Fruit fly (Drosophila melanogaster) whole organism, embryonic: ENCODE measurements around the gene Rab26.

Experiments
- Bdp1 ChIP-seq: fragments of 200-800 bp; sonication (Bioruptor generic); optimal IDR thresholded peaks from 3 replicates; lab custom pipeline; 2016; ENCODE audit warnings: missing biosample characterization, missing genetic modification characterization
- CG10959 ChIP-seq: fragments of 200-800 bp; sonication (Bioruptor generic); IDR thresholded peaks from 2 replicates; pipeline ENCODE4 v1.3.6; 2022; ENCODE audit warnings: missing biosample characterization, missing genetic modification characterization
- CG11504 ChIP-seq: fragments of 200-800 bp; sonication (Bioruptor generic); optimal IDR thresholded peaks from 3 replicates; lab custom pipeline; 2019; ENCODE audit warnings: missing biosample characterization, mild to moderate bottlenecking, missing genetic modification characterization, moderate library complexity
- CG12391 ChIP-seq: fragments of 200-800 bp; sonication (Bioruptor generic); optimal IDR thresholded peaks from 3 replicates; lab custom pipeline; 2018; ENCODE audit warnings: missing biosample characterization, mild to moderate bottlenecking, missing genetic modification characterization, moderate library complexity
- CG13287 ChIP-seq: fragments of 200-800 bp; sonication (Bioruptor generic); IDR thresholded peaks from 2 replicates; pipeline ENCODE4 v1.3.6; 2022; ENCODE audit warnings: missing biosample characterization, missing genetic modification characterization; ENCODE audit not compliant: partially characterized antibody
- CG13624 ChIP-seq: fragments of 200-800 bp; sonication (Bioruptor generic); optimal IDR thresholded peaks from 2 replicates; lab custom pipeline; 2016; ENCODE audit warnings: missing biosample characterization, missing genetic modification characterization
- CG1603 ChIP-seq: fragments of 200-800 bp; sonication (Bioruptor generic); optimal IDR thresholded peaks from 2 replicates; lab custom pipeline; 2019; ENCODE audit warnings: missing biosample characterization, mild to moderate bottlenecking, missing genetic modification characterization, moderate library complexity
- CG16815 ChIP-seq: fragments of 200-800 bp; sonication (Bioruptor generic); optimal IDR thresholded peaks from 3 replicates; lab custom pipeline; 2017; ENCODE audit warnings: missing biosample characterization, mild to moderate bottlenecking, missing genetic modification characterization
- CG17802 ChIP-seq: fragments of 200-800 bp; sonication (Bioruptor generic); optimal IDR thresholded peaks from 2 replicates; lab custom pipeline; 2018; ENCODE audit warnings: missing biosample characterization, mild to moderate bottlenecking, missing genetic modification characterization, moderate library complexity
- CG18476 ChIP-seq: fragments of 200-800 bp; sonication (Bioruptor generic); optimal IDR thresholded peaks from 2 replicates; lab custom pipeline; 2016; ENCODE audit warnings: missing biosample characterization, mild to moderate bottlenecking, missing genetic modification characterization
- CG2120 ChIP-seq: fragments of 200-800 bp; sonication (Bioruptor generic); optimal IDR thresholded peaks from 3 replicates; lab custom pipeline; 2016; ENCODE audit warnings: missing biosample characterization, missing genetic modification characterization
- CG3163 ChIP-seq: fragments of 200-800 bp; sonication (Bioruptor generic); optimal IDR thresholded peaks from 3 replicates; lab custom pipeline; 2016; ENCODE audit warnings: missing biosample characterization, missing genetic modification characterization
- CG33557 ChIP-seq: fragments of 200-800 bp; sonication (Bioruptor generic); optimal IDR thresholded peaks from 2 replicates; lab custom pipeline; 2019; ENCODE audit warnings: missing biosample characterization, mild to moderate bottlenecking, missing genetic modification characterization, moderate library complexity
- CG34422 ChIP-seq: fragments of 200-800 bp; sonication (Bioruptor generic); IDR thresholded peaks from 3 replicates; pipeline ENCODE4 v1.3.6; 2022; ENCODE audit warnings: missing biosample characterization, missing genetic modification characterization
- CG6272 ChIP-seq: fragments of 200-800 bp; sonication (Bioruptor generic); IDR thresholded peaks from 2 replicates; pipeline ENCODE4 v1.3.6; 2022; ENCODE audit warnings: missing biosample characterization, missing genetic modification characterization
- CG8924 ChIP-seq: fragments of 200-800 bp; optimal IDR thresholded peaks from 3 replicates; lab custom pipeline; 2019; ENCODE audit warnings: missing biosample characterization, mild to moderate bottlenecking, missing genetic modification characterization, moderate library complexity
- CG9817 ChIP-seq: fragments of 200-800 bp; sonication (Bioruptor generic); optimal IDR thresholded peaks from 2 replicates; lab custom pipeline; 2018; ENCODE audit warnings: missing biosample characterization, mild to moderate bottlenecking, missing genetic modification characterization, moderate library complexity
- CG9932 ChIP-seq: fragments of 200-800 bp; sonication (Bioruptor generic); IDR thresholded peaks from 2 replicates; pipeline ENCODE4 v1.3.6; 2022; ENCODE audit warnings: missing biosample characterization, missing genetic modification characterization
- CHES-1-like ChIP-seq: fragments of 200-800 bp; sonication (Bioruptor generic); optimal IDR thresholded peaks from 2 replicates; lab custom pipeline; 2016; ENCODE audit warnings: missing biosample characterization, missing genetic modification characterization
- CTCF ChIP-seq: fragments of 200-800 bp; sonication (Bioruptor generic); optimal IDR thresholded peaks from 2 replicates; lab custom pipeline; 2017; ENCODE audit warnings: missing biosample characterization, mild to moderate bottlenecking, missing genetic modification characterization, moderate library complexity
- D ChIP-seq, 2 experiments: fragments of 200-800 bp in 1 of 2; fragments of >200 bp in 1 of 2; sonication (Bioruptor generic) in 1 of 2; optimal IDR thresholded peaks; 2 replicates in 1 of 2; 3 replicates in 1 of 2; lab custom pipeline; 2017; ENCODE audit warnings: mild to moderate bottlenecking in 1 of 2, missing biosample characterization in 1 of 2, missing genetic modification characterization in 1 of 2, missing genetic modification reagents in 1 of 2
- Dll ChIP-seq: fragments of 200-800 bp; sonication (Bioruptor generic); IDR thresholded peaks from 4 replicates; pipeline ENCODE4 v1.3.6; 2022; ENCODE audit warnings: missing biosample characterization, missing genetic modification characterization; ENCODE audit not compliant: partially characterized antibody
- Ets65A ChIP-seq: fragments of 200-800 bp; sonication (Bioruptor generic); peaks from one replicate; lab custom pipeline; 2016; ENCODE audit warnings: missing biosample characterization, missing genetic modification characterization
- Ets97D ChIP-seq: fragments of 200-800 bp; sonication (Bioruptor generic); optimal IDR thresholded peaks from 3 replicates; lab custom pipeline; 2016; ENCODE audit warnings: missing biosample characterization, missing genetic modification characterization
- Gug ChIP-seq: fragments of 200-800 bp; sonication (Bioruptor generic); IDR thresholded peaks from 4 replicates; pipeline ENCODE4 v1.3.6; 2022; ENCODE audit warnings: missing biosample characterization, missing genetic modification characterization
- MESR4 ChIP-seq: fragments of 200-800 bp; sonication (Bioruptor generic); optimal IDR thresholded peaks from 2 replicates; lab custom pipeline; 2018; ENCODE audit warnings: missing biosample characterization, mild to moderate bottlenecking, missing genetic modification characterization, moderate library complexity
- Myb ChIP-seq: fragments of 200-800 bp; sonication (Bioruptor generic); optimal IDR thresholded peaks from 2 replicates; lab custom pipeline; 2016; ENCODE audit warnings: missing biosample characterization, missing genetic modification characterization
- Scr ChIP-seq: fragments of 200-800 bp; sonication (Bioruptor generic); IDR thresholded peaks from 2 replicates; pipeline ENCODE4 v1.3.6; 2022; ENCODE audit warnings: missing biosample characterization, missing genetic modification characterization; ENCODE audit not compliant: partially characterized antibody
- Sin3A ChIP-seq: fragments of >200 bp; optimal IDR thresholded peaks from 2 replicates; lab custom pipeline; 2018
- Sox100B ChIP-seq: fragments of 200-800 bp; sonication (Bioruptor generic); optimal IDR thresholded peaks from 3 replicates; lab custom pipeline; 2018; ENCODE audit warnings: missing biosample characterization, mild to moderate bottlenecking, missing genetic modification characterization
- Sry-δ ChIP-seq: fragments of 200-800 bp; sonication (Bioruptor generic); optimal IDR thresholded peaks from 2 replicates; lab custom pipeline; 2016; ENCODE audit warnings: missing biosample characterization, missing genetic modification characterization
- cato ChIP-seq: fragments of 200-800 bp; sonication (Bioruptor generic); optimal IDR thresholded peaks from 2 replicates; lab custom pipeline; 2016; ENCODE audit warnings: missing biosample characterization, missing genetic modification characterization, borderline replicate concordance
- da ChIP-seq: fragments of 200-800 bp; sonication (Bioruptor generic); optimal IDR thresholded peaks from 2 replicates; lab custom pipeline; 2016; ENCODE audit warnings: missing biosample characterization, missing genetic modification characterization
- dpn ChIP-seq, 2 experiments: fragments of 200-800 bp; sonication (Bioruptor generic); optimal IDR thresholded peaks; 3 replicates each; lab custom pipeline; 2016; ENCODE audit warnings: missing biosample characterization in 2 of 2, missing genetic modification characterization in 2 of 2
- ems ChIP-seq: fragments of 200-800 bp; sonication (Bioruptor generic); optimal IDR thresholded peaks from 3 replicates; lab custom pipeline; 2016; ENCODE audit warnings: missing biosample characterization, missing genetic modification characterization
- gsb ChIP-seq: fragments of 200-800 bp; sonication (Bioruptor generic); IDR thresholded peaks from 2 replicates; pipeline ENCODE4 v1.3.6; 2022; ENCODE audit warnings: missing biosample characterization, missing genetic modification characterization
- hth ChIP-seq: fragments of >200 bp; optimal IDR thresholded peaks from 2 replicates; lab custom pipeline; 2017; ENCODE audit warnings: inconsistent platforms
- inv ChIP-seq: fragments of 200-800 bp; sonication (Bioruptor generic); IDR thresholded peaks from 2 replicates; pipeline ENCODE4 v1.3.6; 2022; ENCODE audit warnings: missing biosample characterization, missing genetic modification characterization; ENCODE audit not compliant: partially characterized antibody
- kni ChIP-seq: fragments of 200-800 bp; sonication (Bioruptor generic); optimal IDR thresholded peaks from 3 replicates; lab custom pipeline; 2017; ENCODE audit warnings: mild to moderate bottlenecking, missing biosample characterization, missing genetic modification reagents, missing genetic modification characterization
- pho ChIP-seq: fragments of 200-800 bp; sonication (Bioruptor generic); optimal IDR thresholded peaks from 2 replicates; lab custom pipeline; 2016; ENCODE audit warnings: missing biosample characterization, missing genetic modification characterization
- pros ChIP-seq: fragments of 200-800 bp; sonication (Bioruptor generic); optimal IDR thresholded peaks from 3 replicates; lab custom pipeline; 2019; ENCODE audit warnings: missing biosample characterization, mild to moderate bottlenecking, missing genetic modification characterization, moderate library complexity
- rib ChIP-seq: fragments of 200-800 bp; sonication (Bioruptor generic); IDR thresholded peaks from 2 replicates; pipeline ENCODE4 v1.3.6; 2022; ENCODE audit warnings: missing biosample characterization, missing genetic modification characterization
- shn ChIP-seq: fragments of 200-800 bp; sonication (Bioruptor generic); optimal IDR thresholded peaks from 3 replicates; lab custom pipeline; 2016; ENCODE audit warnings: missing biosample characterization, missing genetic modification characterization
- sna ChIP-seq: fragments of 200-800 bp; sonication (Bioruptor generic); IDR thresholded peaks from 2 replicates; pipeline ENCODE4 v1.3.6; 2022; ENCODE audit warnings: missing biosample characterization, missing genetic modification characterization; ENCODE audit not compliant: partially characterized antibody
- stc ChIP-seq: fragments of 200-800 bp; sonication (Bioruptor generic); IDR thresholded peaks from 2 replicates; pipeline ENCODE4 v1.3.6; 2022; ENCODE audit warnings: missing biosample characterization, missing genetic modification characterization
- tio ChIP-seq: fragments of 200-800 bp; sonication (Bioruptor generic); optimal IDR thresholded peaks from 2 replicates; lab custom pipeline; 2017; ENCODE audit warnings: missing biosample characterization, missing genetic modification characterization, inconsistent platforms
- tna ChIP-seq: fragments of 200-800 bp; sonication (Bioruptor generic); IDR thresholded peaks from 2 replicates; pipeline ENCODE4 v1.3.6; 2022; ENCODE audit warnings: missing biosample characterization, missing genetic modification characterization; ENCODE audit not compliant: partially characterized antibody
- usp ChIP-seq: fragments of >200 bp; optimal IDR thresholded peaks from 2 replicates; lab custom pipeline; 2017; ENCODE audit warnings: missing biosample characterization, missing genetic modification characterization
- wdn ChIP-seq: fragments of 200-800 bp; sonication (Bioruptor generic); IDR thresholded peaks from 2 replicates; pipeline ENCODE4 v1.3.6; 2022; ENCODE audit warnings: missing biosample characterization, missing genetic modification characterization

The Rab26 gene

DNA sequence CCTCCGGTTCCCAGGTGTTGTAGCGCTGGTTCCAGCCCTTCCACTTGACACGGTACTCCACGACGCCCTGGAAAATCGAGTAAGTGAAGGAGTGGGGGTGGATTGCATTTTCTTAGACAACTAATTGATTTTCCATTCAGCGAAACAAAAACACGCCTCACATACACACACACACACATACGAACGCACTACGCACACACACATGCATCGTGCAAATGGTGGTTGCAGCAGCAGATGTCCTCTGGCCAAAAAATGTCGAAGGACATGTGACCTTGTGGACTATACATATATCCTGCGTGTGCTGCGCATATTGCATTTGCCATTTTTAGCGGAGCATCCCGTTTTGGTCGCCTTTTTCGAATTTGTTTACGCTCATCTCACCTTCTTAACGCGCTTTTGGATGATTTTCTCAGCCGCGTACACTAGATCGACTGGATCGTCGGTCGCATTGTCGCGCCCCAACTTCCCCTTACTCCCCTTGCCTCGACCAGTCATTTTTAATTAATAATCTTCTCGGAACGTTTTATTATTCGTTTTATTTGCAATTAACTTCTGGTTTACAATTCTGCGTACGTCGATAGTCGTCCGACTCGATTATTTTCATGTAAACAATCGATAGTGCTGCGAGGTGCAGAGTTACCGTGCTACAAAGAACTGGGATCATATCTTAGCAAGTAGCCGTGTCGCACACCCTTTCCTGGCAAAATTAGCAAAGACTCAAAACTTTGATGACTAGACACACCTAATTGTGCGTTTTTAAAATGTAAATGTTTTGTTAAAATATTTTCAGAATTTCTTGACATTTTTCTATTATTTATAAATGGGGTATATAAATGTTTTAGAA, 936 bp upstream of the Rab26 start, which contains the start of gene Pc (continued):
- TF ChIP-seq CG3163 (GFP tag; lab: Kevin White, UChicago), result no peak
- TF ChIP-seq cato, result no peak
- peak; percentile 56 for TF ChIP-seq CG11504 (tag; lab: Kevin White, UChicago)
- peak; percentile 11 to 16 for TF ChIP-seq dpn (GFP tag; optimal IDR thresholded peaks at IDR 0.05; lab: Kevin White, UChicago)
- TF ChIP-seq da (GFP tag; lab: Kevin White, UChicago), result peak; percentile 0
- TF ChIP-seq usp (GFP tag; lab: Kevin White, UChicago), result no peak
- TF ChIP-seq inv, result peak; percentile 83
- TF ChIP-seq Bdp1 (GFP tag; lab: Kevin White, UChicago), result no peak
- peak; percentile 51; the same call in 1 of the 3 replicates for TF ChIP-seq CG34422
- TF ChIP-seq pho (GFP tag; lab: Kevin White, UChicago), result peak; percentile 39
- TF ChIP-seq Sox100B (GFP tag; lab: Kevin White, UChicago), result no peak
- peak; percentile 84 for TF ChIP-seq Dll (GFP tag; lab: Robert Waterston, UW)
- 0 out of 2 replicates have a peak, but pooled peaks have one; percentile 37 for TF ChIP-seq rib (GFP tag; lab: Robert Waterston, UW)
- peak; percentile 86 for TF ChIP-seq Sry-δ (GFP tag; lab: Kevin White, UChicago)
- peak; percentile 46 for TF ChIP-seq CG9932 (GFP tag; lab: Robert Waterston, UW)
- TF ChIP-seq CG2120 (GFP tag; lab: Kevin White, UChicago), result peak; percentile 39
- no peak for TF ChIP-seq stc (GFP tag; lab: Robert Waterston, UW)
- TF ChIP-seq shn (GFP tag; lab: Kevin White, UChicago), result no peak
- TF ChIP-seq tio (GFP tag; lab: Kevin White, UChicago), result no peak
- TF ChIP-seq Sin3A (lab: Kevin White, UChicago), result peak; percentile 65
- TF ChIP-seq Scr (GFP tag; lab: Robert Waterston, UW), result peak; percentile 81
- TF ChIP-seq tna, result peak; percentile 69
- TF ChIP-seq CG9817 (tag; lab: Kevin White, UChicago), result peak; percentile 23
- TF ChIP-seq CG16815 (GFP tag; lab: Kevin White, UChicago), result no peak
- TF ChIP-seq ems (GFP tag; lab: Kevin White, UChicago), result no peak
- TF ChIP-seq CG18476, result no peak
- peak; percentile 60 for TF ChIP-seq pros (GFP tag; lab: Kevin White, UChicago)
- no peak for TF ChIP-seq gsb
- TF ChIP-seq CG8924, result peak; percentile 18
- TF ChIP-seq hth (lab: Kevin White, UChicago), result no peak
- TF ChIP-seq CG10959 (GFP tag; lab: Robert Waterston, UW), result no peak
- peak; percentile 72 for TF ChIP-seq CTCF (GFP tag; lab: Kevin White, UChicago)
- TF ChIP-seq CG33557 (GFP tag; lab: Kevin White, UChicago), result no peak
- peak; percentile 59 for TF ChIP-seq MESR4
- TF ChIP-seq CG13287 (GFP tag; lab: Robert Waterston, UW), result peak; percentile 89
- no peak for TF ChIP-seq kni
- peak; percentile 53; the same call in 1 of the 2 replicates for TF ChIP-seq sna (GFP tag; lab: Robert Waterston, UW)
- no peak for TF ChIP-seq CG12391 (tag; lab: Kevin White, UChicago)
- peak; percentile 88 for TF ChIP-seq Ets97D
- TF ChIP-seq D (optimal IDR thresholded peaks at IDR 0.05; lab: Kevin White, UChicago), result peak; percentile 43
- no peak for TF ChIP-seq D (GFP tag; optimal IDR thresholded peaks at IDR 0.05; lab: Kevin White, UChicago)
- no peak for TF ChIP-seq Gug
- TF ChIP-seq CG1603, result peak; percentile 100
- TF ChIP-seq Ets65A (GFP tag; lab: Kevin White, UChicago), result peak; percentile 4
- TF ChIP-seq CG17802 (tag; lab: Kevin White, UChicago), result peak; percentile 8
- peak; percentile 26; the same call in 1 of the 2 replicates for TF ChIP-seq wdn (GFP tag; lab: Robert Waterston, UW)
- TF ChIP-seq CG13624, result peak; percentile 63
- TF ChIP-seq CHES-1-like (GFP tag; lab: Kevin White, UChicago), result peak; percentile 66
- TF ChIP-seq CG6272 (GFP tag; lab: Robert Waterston, UW), result peak; percentile 29; the same call in 1 of the 2 replicates
- TF ChIP-seq Myb (GFP tag; lab: Kevin White, UChicago), result peak; percentile 73
